Worm (Caenorhabditis elegans) whole organism, young adult: ENCODE results near the gene cyn-16.

Experiments
- C06A6.2 ChIP-seq: fragments of 200-800 bp; sonication (Bioruptor generic); conservative IDR thresholded peaks from 2 replicates; pipeline ENCODE4 v1.3.6; 2022; ENCODE audit warnings: missing genetic modification characterization, missing compliant biosample characterization
- D2030.7 ChIP-seq: fragments of 200-800 bp; sonication (Bioruptor generic); IDR thresholded peaks from 2 replicates; pipeline ENCODE4 v1.3.6; 2022; ENCODE audit warnings: missing genetic modification reagents, missing genetic modification characterization, missing compliant biosample characterization
- F22D6.2 ChIP-seq: sonication (generic microtip); optimal IDR thresholded peaks from 2 replicates; lab custom pipeline; 2016; ENCODE audit warnings: mild to moderate bottlenecking, missing genetic modification characterization, missing compliant biosample characterization
- F33H1.4 ChIP-seq: fragments of 200-800 bp; sonication (Bioruptor generic); IDR thresholded peaks from 2 replicates; pipeline ENCODE4 v1.3.6; 2022; ENCODE audit warnings: missing genetic modification reagents, missing genetic modification characterization, missing compliant biosample characterization
- F57A8.1 ChIP-seq: fragments of 200-800 bp; sonication (Bioruptor generic); optimal IDR thresholded peaks from 2 replicates; lab custom pipeline; 2018; ENCODE audit warnings: mild to moderate bottlenecking, missing genetic modification characterization, moderate library complexity, missing compliant biosample characterization
- K11D2.4 ChIP-seq: fragments of 200-800 bp; sonication (Bioruptor generic); IDR thresholded peaks from 2 replicates; pipeline ENCODE4 v1.3.6; 2022; ENCODE audit warnings: missing genetic modification reagents, missing genetic modification characterization, missing compliant biosample characterization
- K12H6.12 ChIP-seq: fragments of 200-800 bp; sonication (Bioruptor generic); optimal IDR thresholded peaks from 2 replicates; lab custom pipeline; 2018; ENCODE audit warnings: mild to moderate bottlenecking, missing genetic modification characterization, missing compliant biosample characterization
- Y53F4B.3 ChIP-seq: fragments of 200-800 bp; sonication (Bioruptor generic); IDR thresholded peaks from 2 replicates; pipeline ENCODE4 v1.3.6; 2022; ENCODE audit warnings: missing genetic modification reagents, missing genetic modification characterization, missing compliant biosample characterization
- Y67H2A.10 ChIP-seq: fragments of 200-800 bp; sonication (Bioruptor generic); conservative IDR thresholded peaks from 2 replicates; pipeline ENCODE4 v1.3.6; 2022; ENCODE audit warnings: missing genetic modification reagents, missing genetic modification characterization, missing compliant biosample characterization
- akir-1 ChIP-seq: fragments of 200-800 bp; sonication (Bioruptor generic); optimal IDR thresholded peaks from 2 replicates; lab custom pipeline; 2018; ENCODE audit warnings: mild to moderate bottlenecking, missing genetic modification characterization, moderate library complexity, missing compliant biosample characterization
- ama-1 ChIP-seq, 3 experiments: fragments of 150-350 bp in 1 of 3; sonication (generic microtip) in 2 of 3; optimal IDR thresholded peaks; 2 replicates each; lab custom pipeline; 2014 to 2018; ENCODE audit warnings: missing biosample characterization in 2 of 3, missing genetic modification characterization in 2 of 3, missing genetic modification reagents in 2 of 3
- aptf-2 ChIP-seq: fragments of 200-800 bp; sonication (Bioruptor generic); conservative IDR thresholded peaks from 2 replicates; pipeline ENCODE4 v1.3.6; 2022; ENCODE audit warnings: missing genetic modification reagents, missing genetic modification characterization, missing compliant biosample characterization
- atf-7 ChIP-seq: sonication (generic microtip); optimal IDR thresholded peaks from 2 replicates; lab custom pipeline; 2017; ENCODE audit warnings: mild to moderate bottlenecking, missing genetic modification characterization, missing compliant biosample characterization
- attf-3 ChIP-seq: fragments of 200-800 bp; sonication (Bioruptor generic); conservative IDR thresholded peaks from 2 replicates; pipeline ENCODE4 v1.3.6; 2022; ENCODE audit warnings: missing genetic modification reagents, missing genetic modification characterization, missing compliant biosample characterization
- attf-5 ChIP-seq: fragments of 200-800 bp; sonication (Bioruptor generic); optimal IDR thresholded peaks from 2 replicates; lab custom pipeline; 2018; ENCODE audit warnings: mild to moderate bottlenecking, missing genetic modification characterization, missing compliant biosample characterization
- bed-2 ChIP-seq: fragments of 200-800 bp; sonication (Bioruptor generic); IDR thresholded peaks from 2 replicates; pipeline ENCODE4 v1.3.6; 2022; ENCODE audit warnings: missing genetic modification reagents, missing genetic modification characterization, missing compliant biosample characterization
- cebp-1 ChIP-seq, 2 experiments: fragments of 200-800 bp in 1 of 2; sonication (Bioruptor generic) in 1 of 2; sonication (generic microtip) in 1 of 2; IDR thresholded peaks in 1 of 2; optimal IDR thresholded peaks in 1 of 2; 2 replicates each; pipeline versions ENCODE4 v1.3.6 to Lab custom; 2017 to 2022; ENCODE audit warnings: missing compliant biosample characterization in 2 of 2, missing genetic modification characterization in 2 of 2, mild to moderate bottlenecking in 1 of 2, missing genetic modification reagents in 1 of 2, moderate library complexity in 1 of 2
- ceh-100 ChIP-seq: fragments of 200-800 bp; sonication (Bioruptor generic); IDR thresholded peaks from 2 replicates; pipeline ENCODE4 v1.3.6; 2022; ENCODE audit warnings: missing genetic modification reagents, missing genetic modification characterization, missing compliant biosample characterization
- ceh-91 ChIP-seq: fragments of 200-800 bp; sonication (Bioruptor generic); IDR thresholded peaks from 2 replicates; pipeline ENCODE4 v1.3.6; 2022; ENCODE audit warnings: missing genetic modification reagents, missing genetic modification characterization, missing compliant biosample characterization
- dox-1 ChIP-seq: fragments of 200-800 bp; sonication (Bioruptor generic); IDR thresholded peaks from 2 replicates; pipeline ENCODE4 v1.3.6; 2022; ENCODE audit warnings: missing genetic modification reagents, missing genetic modification characterization, missing compliant biosample characterization
- egrh-3 ChIP-seq: fragments of 200-800 bp; sonication (Bioruptor generic); IDR thresholded peaks from 2 replicates; pipeline ENCODE4 v1.3.6; 2022; ENCODE audit warnings: missing genetic modification reagents, missing genetic modification characterization, missing compliant biosample characterization
- hlh-12 ChIP-seq: sonication (generic microtip); optimal IDR thresholded peaks from 2 replicates; lab custom pipeline; 2016; ENCODE audit warnings: missing genetic modification characterization, missing compliant biosample characterization
- hmg-1.2 ChIP-seq: fragments of 200-800 bp; sonication (Bioruptor generic); IDR thresholded peaks from 2 replicates; pipeline ENCODE4 v1.3.6; 2022; ENCODE audit warnings: missing genetic modification reagents, missing genetic modification characterization, missing compliant biosample characterization
- lin-26 ChIP-seq: fragments of 200-800 bp; sonication (Bioruptor generic); IDR thresholded peaks from 2 replicates; pipeline ENCODE4 v1.3.6; 2022; ENCODE audit warnings: missing genetic modification reagents, missing genetic modification characterization, missing compliant biosample characterization
- lin-40 ChIP-seq: sonication (generic microtip); optimal IDR thresholded peaks from 2 replicates; lab custom pipeline; 2016; ENCODE audit warnings: missing genetic modification characterization, mild to moderate bottlenecking, missing compliant biosample characterization, missing genotype, missing genetic modification reagents
- lsl-1 ChIP-seq: fragments of 200-800 bp; sonication (Bioruptor generic); optimal IDR thresholded peaks from 2 replicates; lab custom pipeline; 2018; ENCODE audit warnings: mild to moderate bottlenecking, missing genetic modification characterization, moderate library complexity, missing compliant biosample characterization
- madf-6 ChIP-seq: fragments of 200-800 bp; sonication (Bioruptor generic); IDR thresholded peaks from 2 replicates; pipeline ENCODE4 v1.3.6; 2022; ENCODE audit warnings: missing genetic modification reagents, missing genetic modification characterization, missing compliant biosample characterization
- mcd-1 ChIP-seq: fragments of 200-800 bp; sonication (Bioruptor generic); IDR thresholded peaks from 2 replicates; pipeline ENCODE4 v1.3.6; 2022; ENCODE audit warnings: missing genetic modification reagents, missing genetic modification characterization, missing compliant biosample characterization
- mes-4 ChIP-seq: sonication (generic microtip); optimal IDR thresholded peaks from 2 replicates; lab custom pipeline; 2016; ENCODE audit warnings: missing genotype, missing genetic modification characterization, missing compliant biosample characterization
- nfyb-1 ChIP-seq: fragments of 200-800 bp; sonication (Bioruptor generic); IDR thresholded peaks from 2 replicates; pipeline ENCODE4 v1.3.6; 2022; ENCODE audit warnings: missing genetic modification reagents, missing genetic modification characterization, missing compliant biosample characterization
- nhr-27 ChIP-seq: fragments of 200-800 bp; sonication (Bioruptor generic); optimal IDR thresholded peaks from 2 replicates; lab custom pipeline; 2018; ENCODE audit warnings: mild to moderate bottlenecking, missing genetic modification characterization, moderate library complexity, missing compliant biosample characterization
- nhr-80 ChIP-seq: sonication (generic microtip); optimal IDR thresholded peaks from 2 replicates; lab custom pipeline; 2016; ENCODE audit warnings: missing genetic modification characterization, missing compliant biosample characterization
- pbrm-1 ChIP-seq: fragments of 200-800 bp; sonication (Bioruptor generic); IDR thresholded peaks from 2 replicates; pipeline ENCODE4 v1.3.6; 2022; ENCODE audit warnings: missing genetic modification reagents, missing genetic modification characterization, missing compliant biosample characterization
- repo-1 ChIP-seq: sonication (generic microtip); optimal IDR thresholded peaks from 2 replicates; lab custom pipeline; 2017; ENCODE audit warnings: mild to moderate bottlenecking, missing genetic modification characterization, missing compliant biosample characterization
- snpc-1.3 ChIP-seq: sonication (generic microtip); optimal IDR thresholded peaks from 2 replicates; lab custom pipeline; 2017; ENCODE audit warnings: missing genetic modification characterization, mild to moderate bottlenecking, missing compliant biosample characterization, antibody characterized with exemption, moderate library complexity, missing genotype, missing genetic modification reagents; ENCODE audit not compliant: insufficient read depth
- snpc-4 ChIP-seq, 5 experiments: fragments of 150-350 bp in 1 of 5; sonication (generic microtip) in 4 of 5; optimal IDR thresholded peaks; 2 replicates each; lab custom pipeline; 2014 to 2018; ENCODE audit warnings: missing genetic modification characterization in 5 of 5, missing biosample characterization in 3 of 5, antibody characterized with exemption in 2 of 5, mild to moderate bottlenecking in 2 of 5, missing compliant biosample characterization in 2 of 5, missing genotype in 2 of 5, moderate library complexity in 2 of 5, missing genetic modification reagents in 1 of 5
- somi-1 ChIP-seq: fragments of 200-800 bp; sonication (Bioruptor generic); optimal IDR thresholded peaks from 2 replicates; lab custom pipeline; 2018; ENCODE audit warnings: mild to moderate bottlenecking, missing genetic modification characterization, missing compliant biosample characterization
- tbx-9 ChIP-seq: sonication (generic microtip); optimal IDR thresholded peaks from 2 replicates; lab custom pipeline; 2016; ENCODE audit warnings: borderline replicate concordance, missing genetic modification characterization, inconsistent platforms, missing compliant biosample characterization
- xnd-1 ChIP-seq: sonication (generic microtip); optimal IDR thresholded peaks from 2 replicates; lab custom pipeline; 2016; ENCODE audit warnings: missing genotype, missing genetic modification reagents, missing genetic modification characterization, missing compliant biosample characterization
- ztf-18 ChIP-seq: sonication (generic microtip); optimal IDR thresholded peaks from 2 replicates; lab custom pipeline; 2016; ENCODE audit warnings: missing genotype, mild to moderate bottlenecking, missing genetic modification characterization, missing compliant biosample characterization
- ztf-26 ChIP-seq: sonication (generic microtip); optimal IDR thresholded peaks from 2 replicates; lab custom pipeline; 2017; ENCODE audit warnings: missing genetic modification characterization, missing compliant biosample characterization

The cyn-16 gene

ce11 chrII:12042108-12042960, 5.8 kb upstream of the cyn-16 start, which contains the start of gene ippk-1:
Gene ippk-1 (plus strand): TSS chrII:12042910.
- TF ChIP-seq lsl-1 (GFP tag; lab: Kevin White, UChicago) (peak; percentile 31), K11D2.4 (peak; percentile 68), dox-1 (peak; percentile 61), D2030.7 (GFP tag; lab: Robert Waterston, UW) (peak; percentile 41), hlh-12 (tag; lab: Kevin White, UChicago) (no peak), atf-7 (tag; lab: Kevin White, UChicago) (peak; percentile 47), repo-1 (no peak), ztf-26 (tag; lab: Kevin White, UChicago) (peak; percentile 66), ceh-100 (GFP tag; lab: Robert Waterston, UW) (peak; percentile 92), nhr-80 (tag; lab: Kevin White, UChicago) (peak; percentile 27), aptf-2 (GFP tag; lab: Robert Waterston, UW) (0 out of 2 replicates have a peak, but pooled peaks have one; percentile 15), F22D6.2 (tag; lab: Kevin White, UChicago) (peak; percentile 38), lin-40 (tag; lab: Kevin White, UChicago) (peak; percentile 69), somi-1 (peak; percentile 62), K12H6.12 (tag; lab: Kevin White, UChicago) (peak; percentile 65), hmg-1.2 (peak; percentile 30; the same call in 1 of the 2 replicates), bed-2 (GFP tag; lab: Robert Waterston, UW) (no peak), xnd-1 (tag; lab: Kevin White, UChicago) (no peak), attf-3 (GFP tag; lab: Robert Waterston, UW) (no peak), cebp-1 (GFP tag; IDR thresholded peaks at IDR 0.05; lab: Robert Waterston, UW) (peak; percentile 88), cebp-1 (tag; optimal IDR thresholded peaks at IDR 0.05; lab: Kevin White, UChicago) (peak; percentile 96), C06A6.2 (GFP tag; lab: Robert Waterston, UW) (0 out of 2 replicates have a peak, but pooled peaks have one; percentile 41), mcd-1 (GFP tag; lab: Robert Waterston, UW) (peak; percentile 86), lin-26 (GFP tag; lab: Robert Waterston, UW) (0 out of 2 replicates have a peak, but pooled peaks have one; percentile 11), snpc-1.3 (tag; lab: Kevin White, UChicago) (no peak), pbrm-1 (GFP tag; lab: Robert Waterston, UW) (no peak)
- TF ChIP-seq, all 124 proteins: peak for 18

- TF ChIP-seq egrh-3 (GFP tag; lab: Robert Waterston, UW) = no peak
- TF ChIP-seq mcd-1 (GFP tag; lab: Robert Waterston, UW) = no peak
- no peak for TF ChIP-seq aptf-2 (GFP tag; lab: Robert Waterston, UW)
- TF ChIP-seq attf-5 (GFP tag; lab: Kevin White, UChicago) = no peak
- no peak for TF ChIP-seq Y67H2A.10 (GFP tag; lab: Robert Waterston, UW)
- TF ChIP-seq Y53F4B.3 (GFP tag; lab: Robert Waterston, UW) = no peak
- TF ChIP-seq lsl-1 (GFP tag; lab: Kevin White, UChicago) = no peak
- no peak for TF ChIP-seq ceh-91 (GFP tag; lab: Robert Waterston, UW)
- TF ChIP-seq nhr-27 (tag; lab: Kevin White, UChicago) = no peak
- no peak for TF ChIP-seq ceh-100 (GFP tag; lab: Robert Waterston, UW)
- no peak for TF ChIP-seq F33H1.4 (GFP tag; lab: Robert Waterston, UW)
- TF ChIP-seq lin-40 (tag; lab: Kevin White, UChicago) = no peak
- TF ChIP-seq, all 124 proteins: peak for 0
Observed at ce11 chrII:12041116-12041515, 4.6 kb upstream of the cyn-16 start.

- TF ChIP-seq mcd-1 (GFP tag; lab: Robert Waterston, UW) (peak; percentile 64), mes-4 (no peak), F33H1.4 (GFP tag; lab: Robert Waterston, UW) (no peak), ztf-18 (tag; lab: Kevin White, UChicago) (no peak), madf-6 (GFP tag; lab: Robert Waterston, UW) (no peak), akir-1 (GFP tag; lab: Kevin White, UChicago) (no peak), nfyb-1 (GFP tag; lab: Robert Waterston, UW) (0 out of 2 replicates have a peak, but pooled peaks have one; percentile 21), ama-1 (optimal IDR thresholded peaks at IDR 0.05; lab: Kevin White, UChicago) (peak; percentile 20), ama-1 (GFP tag; optimal IDR thresholded peaks at IDR 0.05; lab: Kevin White, UChicago) (no peak), tbx-9 (no peak), F57A8.1 (no peak), snpc-4 (GFP tag; optimal IDR thresholded peaks at IDR 0.05; lab: Kevin White, UChicago) (no peak), snpc-4 (tag; optimal IDR thresholded peaks at IDR 0.05; lab: Kevin White, UChicago) (peak in 2 of 4 experiments; percentile 5 to 47), cebp-1 (GFP tag; IDR thresholded peaks at IDR 0.05; lab: Robert Waterston, UW) (0 out of 2 replicates have a peak, but pooled peaks have one; percentile 37), cebp-1 (tag; optimal IDR thresholded peaks at IDR 0.05; lab: Kevin White, UChicago) (peak; percentile 69)
Observed at ce11 chrII:12040167-12040566, 3.6 kb upstream of the cyn-16 start.
